Worm (Caenorhabditis elegans): ENCODE results near the gene clc-29.
A peak's percentile ranks its signal among the peaks of the same experiment; 100 is the strongest.

The clc-29 gene

DNA sequence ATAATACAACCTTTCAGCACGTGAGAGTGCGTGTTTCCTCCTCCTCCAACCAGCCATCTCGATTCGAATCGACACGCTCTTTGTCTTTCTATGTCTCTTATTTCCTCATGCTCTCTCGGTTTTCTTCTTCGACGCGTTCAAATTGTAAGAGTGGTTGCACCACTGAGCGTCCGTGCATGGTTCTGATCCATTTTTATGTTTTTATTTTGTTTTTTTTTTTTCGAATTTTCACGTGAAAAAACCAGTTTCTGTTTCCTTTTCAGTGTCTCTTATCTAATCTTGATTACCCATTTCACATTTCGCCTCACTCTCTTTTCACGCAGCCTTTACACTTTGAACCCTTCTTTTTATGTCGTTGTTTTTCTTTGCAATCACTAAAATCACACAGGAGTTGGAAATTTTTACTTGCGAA, 23.1 kb upstream of the clc-29 start (continued):
- no peak for TF ChIP-seq nhr-43 (tag; optimal IDR thresholded peaks at IDR 0.05; ENCODE audit: poor library complexity, severe bottlenecking)
- no peak for TF ChIP-seq ztf-11 (tag; optimal IDR thresholded peaks at IDR 0.05)
- peak; percentile 2 for TF ChIP-seq pha-4 (tag; optimal IDR thresholded peaks at IDR 0.05)
- no peak for TF ChIP-seq nhr-25 (tag; optimal IDR thresholded peaks at IDR 0.05)
- TF ChIP-seq nhr-67 (tag; optimal IDR thresholded peaks at IDR 0.05), result no peak
- TF ChIP-seq jun-1 (tag; optimal IDR thresholded peaks at IDR 0.05), result peak; percentile 6
- no peak for TF ChIP-seq nhr-77 (tag; optimal IDR thresholded peaks at IDR 0.05)
- no peak for TF ChIP-seq nhr-12 (tag; optimal IDR thresholded peaks at IDR 0.05)
- no peak for TF ChIP-seq ama-1 (optimal IDR thresholded peaks at IDR 0.05)
- no peak for TF ChIP-seq ceh-16 (tag; optimal IDR thresholded peaks at IDR 0.05)
- TF ChIP-seq lsy-12 (tag; optimal IDR thresholded peaks at IDR 0.05), result no peak

DNA sequence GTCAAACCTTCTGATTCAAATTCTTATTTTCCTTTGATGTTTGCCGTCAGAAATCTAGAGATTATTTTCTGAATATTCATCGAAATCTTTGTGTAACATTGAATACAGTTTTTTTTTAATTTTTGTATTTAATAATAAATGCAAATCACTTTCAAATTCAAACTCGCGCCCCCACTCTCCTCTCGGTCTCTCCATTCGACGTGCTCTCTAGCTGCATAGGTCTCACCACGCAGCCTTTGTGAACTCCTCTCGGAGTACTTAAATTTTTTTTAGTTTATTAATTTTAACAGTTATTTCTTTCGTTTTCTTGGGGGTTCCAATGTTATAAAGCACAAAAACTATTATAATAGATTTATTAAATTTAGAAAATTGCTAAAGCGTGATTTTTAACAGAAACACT, 22.5 kb upstream of the clc-29 start:
- TF ChIP-seq nhr-237 (tag; optimal IDR thresholded peaks at IDR 0.05) (no peak), lin-15B (tag; optimal IDR thresholded peaks at IDR 0.05) (no peak), eor-1 (tag; optimal IDR thresholded peaks at IDR 0.05) (no peak), ama-1 (optimal IDR thresholded peaks at IDR 0.05) (no peak), daf-12 (tag; optimal IDR thresholded peaks at IDR 0.05) (no peak), ceh-9 (tag; optimal IDR thresholded peaks at IDR 0.05) (no peak), ceh-16 (tag; optimal IDR thresholded peaks at IDR 0.05) (no peak), ceh-82 (tag; optimal IDR thresholded peaks at IDR 0.05) (no peak), mdl-1 (tag; optimal IDR thresholded peaks at IDR 0.05) (no peak), tbx-2 (tag; optimal IDR thresholded peaks at IDR 0.05) (no peak), sea-2 (GFP tag; optimal IDR thresholded peaks at IDR 0.05) (no peak), nhr-23 (tag; optimal IDR thresholded peaks at IDR 0.05) (no peak), lin-39 (tag; optimal IDR thresholded peaks at IDR 0.05) (no peak), pqm-1 (tag; optimal IDR thresholded peaks at IDR 0.05) (no peak), nhr-76 (tag; optimal IDR thresholded peaks at IDR 0.05) (no peak), mml-1 (tag; optimal IDR thresholded peaks at IDR 0.05) (no peak), snpc-4 (tag; optimal IDR thresholded peaks at IDR 0.05) (no peak), unc-39 (tag; optimal IDR thresholded peaks at IDR 0.05) (no peak), nhr-11 (tag; optimal IDR thresholded peaks at IDR 0.05) (no peak), zag-1 (tag; optimal IDR thresholded peaks at IDR 0.05) (no peak)

ce11 chrIII:8369172-8369571, 21.4 kb upstream of the clc-29 start:
- TF ChIP-seq unc-62 (GFP tag; optimal IDR thresholded peaks at IDR 0.05) (no peak), nhr-25 (tag; optimal IDR thresholded peaks at IDR 0.05) (no peak), mdl-1 (tag; optimal IDR thresholded peaks at IDR 0.05) (no peak), snpc-4 (tag; optimal IDR thresholded peaks at IDR 0.05) (no peak), elt-3 (tag; optimal IDR thresholded peaks at IDR 0.05) (no peak), R02D3.7 (tag; optimal IDR thresholded peaks at IDR 0.05) (no peak), zag-1 (tag; optimal IDR thresholded peaks at IDR 0.05) (no peak), pqm-1 (tag; optimal IDR thresholded peaks at IDR 0.05) (no peak), nhr-237 (tag; optimal IDR thresholded peaks at IDR 0.05) (no peak), nhr-28 (tag; optimal IDR thresholded peaks at IDR 0.05) (no peak)

ce11 chrIII:8368619-8369018, 20.9 kb upstream of the clc-29 start, which contains the start of gene R05D3.9:
R05D3.9 (minus strand) TSS chrIII:8368719.
- peak; percentile 15 for TF ChIP-seq nhr-25 (tag; optimal IDR thresholded peaks at IDR 0.05)
- TF ChIP-seq fkh-2 (tag; optimal IDR thresholded peaks at IDR 0.05), result no peak

- TF ChIP-seq ceh-9 (tag; optimal IDR thresholded peaks at IDR 0.05) (no peak), egl-5 (tag; optimal IDR thresholded peaks at IDR 0.05) (no peak), unc-39 (tag; optimal IDR thresholded peaks at IDR 0.05) (no peak), mml-1 (tag; optimal IDR thresholded peaks at IDR 0.05) (no peak), snpc-4 (tag; optimal IDR thresholded peaks at IDR 0.05) (no peak), nhr-25 (tag; optimal IDR thresholded peaks at IDR 0.05) (no peak), lin-15B (tag; optimal IDR thresholded peaks at IDR 0.05) (no peak), zag-1 (tag; optimal IDR thresholded peaks at IDR 0.05) (no peak), jun-1 (tag; optimal IDR thresholded peaks at IDR 0.05) (no peak), fkh-2 (tag; optimal IDR thresholded peaks at IDR 0.05) (no peak), mdl-1 (tag; optimal IDR thresholded peaks at IDR 0.05) (no peak), pqm-1 (tag; optimal IDR thresholded peaks at IDR 0.05) (no peak), nhr-28 (tag; optimal IDR thresholded peaks at IDR 0.05) (no peak), elt-1 (tag; optimal IDR thresholded peaks at IDR 0.05) (no peak), ceh-28 (tag; optimal IDR thresholded peaks at IDR 0.05) (no peak), ama-1 (optimal IDR thresholded peaks at IDR 0.05) (no peak), nhr-12 (tag; optimal IDR thresholded peaks at IDR 0.05) (no peak), hmg-11 (tag; optimal IDR thresholded peaks at IDR 0.05) (no peak)
Measured at ce11 chrIII:8363253-8364061, 15.7 kb upstream of the clc-29 start, which contains the start of gene R05D3.3. R05D3.3 (plus strand) TSS chrIII:8364011.

Data from whole organism, L3 larva.